Worm (Caenorhabditis elegans) whole organism, late embryonic: Measurements from ENCODE around the gene bbs-4.

Source experiments
- C08G9.2 ChIP-seq: sonication (generic microtip); optimal IDR thresholded peaks from 2 replicates; lab custom pipeline; 2016; ENCODE audit warnings: mild to moderate bottlenecking, missing genetic modification characterization, moderate library complexity, missing compliant biosample characterization
- C38D4.7 ChIP-seq: fragments of 200-800 bp; sonication (Bioruptor generic); optimal IDR thresholded peaks from 2 replicates; lab custom pipeline; 2018; ENCODE audit warnings: mild to moderate bottlenecking, missing genetic modification characterization, moderate library complexity, missing compliant biosample characterization
- T23F11.4 ChIP-seq: fragments of 200-800 bp; sonication (Bioruptor generic); optimal IDR thresholded peaks from 2 replicates; lab custom pipeline; 2018; ENCODE audit warnings: mild to moderate bottlenecking, missing genetic modification characterization, missing compliant biosample characterization
- Y22D7AL.16 ChIP-seq: sonication (generic microtip); optimal IDR thresholded peaks from 2 replicates; lab custom pipeline; 2016; ENCODE audit warnings: missing genetic modification characterization, missing compliant biosample characterization
- ahr-1 ChIP-seq: sonication (generic microtip); optimal IDR thresholded peaks from 2 replicates; lab custom pipeline; 2016; ENCODE audit warnings: missing genetic modification characterization, missing compliant biosample characterization
- ama-1 ChIP-seq: fragments of 150-350 bp; optimal IDR thresholded peaks from 2 replicates; lab custom pipeline; 2014
- ceh-22 ChIP-seq: sonication (generic microtip); optimal IDR thresholded peaks from 2 replicates; lab custom pipeline; 2017; ENCODE audit warnings: missing biosample characterization, missing genetic modification characterization
- ceh-24 ChIP-seq: sonication (generic microtip); optimal IDR thresholded peaks from 2 replicates; lab custom pipeline; 2016; ENCODE audit warnings: mild to moderate bottlenecking, missing genetic modification characterization, missing compliant biosample characterization
- ceh-31 ChIP-seq: sonication (generic microtip); optimal IDR thresholded peaks from 2 replicates; lab custom pipeline; 2016; ENCODE audit warnings: missing genetic modification characterization, missing compliant biosample characterization
- ceh-48 ChIP-seq: sonication (generic microtip); optimal IDR thresholded peaks from 2 replicates; lab custom pipeline; 2016; ENCODE audit warnings: missing genetic modification characterization, inconsistent platforms, missing compliant biosample characterization
- ceh-6 ChIP-seq: fragments of 200-800 bp; sonication (Bioruptor generic); optimal IDR thresholded peaks from 2 replicates; lab custom pipeline; 2018; ENCODE audit warnings: mild to moderate bottlenecking, missing genetic modification characterization, missing compliant biosample characterization
- che-1 ChIP-seq: sonication (generic microtip); optimal IDR thresholded peaks from 2 replicates; lab custom pipeline; 2016; ENCODE audit warnings: mild to moderate bottlenecking, missing genetic modification characterization, missing compliant biosample characterization
- elt-2 ChIP-seq: sonication (generic microtip); optimal IDR thresholded peaks from 2 replicates; lab custom pipeline; 2016; ENCODE audit warnings: missing genetic modification reagents, missing genetic modification characterization, missing compliant biosample characterization
- elt-4 ChIP-seq: sonication (generic microtip); optimal IDR thresholded peaks from 2 replicates; lab custom pipeline; 2016; ENCODE audit warnings: missing genetic modification characterization, missing compliant biosample characterization
- eyg-1 ChIP-seq: sonication (generic microtip); optimal IDR thresholded peaks from 2 replicates; lab custom pipeline; 2016; ENCODE audit warnings: missing genotype, missing genetic modification characterization, missing compliant biosample characterization
- fax-1 ChIP-seq: sonication (generic microtip); optimal IDR thresholded peaks from 2 replicates; lab custom pipeline; 2016; ENCODE audit warnings: missing genotype, missing genetic modification characterization, missing compliant biosample characterization
- hlh-13 ChIP-seq: fragments of 200-800 bp; sonication (Bioruptor generic); optimal IDR thresholded peaks from 2 replicates; lab custom pipeline; 2018; ENCODE audit warnings: mild to moderate bottlenecking, missing genetic modification characterization, missing compliant biosample characterization
- hlh-15 ChIP-seq: sonication (generic microtip); optimal IDR thresholded peaks from 2 replicates; lab custom pipeline; 2016; ENCODE audit warnings: missing genetic modification characterization, missing compliant biosample characterization
- hlh-30 ChIP-seq: sonication (generic microtip); optimal IDR thresholded peaks from 2 replicates; lab custom pipeline; 2017; ENCODE audit warnings: antibody characterized with exemption, missing genetic modification characterization, missing compliant biosample characterization; ENCODE audit not compliant: insufficient read depth
- hlh-8 ChIP-seq: sonication (generic microtip); optimal IDR thresholded peaks from 2 replicates; lab custom pipeline; 2016; ENCODE audit warnings: missing genotype, missing genetic modification characterization, missing compliant biosample characterization
- lim-6 ChIP-seq: sonication (generic microtip); optimal IDR thresholded peaks from 2 replicates; lab custom pipeline; 2016; ENCODE audit warnings: missing genetic modification characterization, missing compliant biosample characterization
- madf-2 ChIP-seq: sonication (generic microtip); optimal IDR thresholded peaks from 2 replicates; lab custom pipeline; 2017; ENCODE audit warnings: missing genetic modification characterization, missing compliant biosample characterization
- mec-3 ChIP-seq: sonication (generic microtip); optimal IDR thresholded peaks from 2 replicates; lab custom pipeline; 2016; ENCODE audit warnings: borderline replicate concordance, missing genetic modification characterization, missing compliant biosample characterization
- npax-4 ChIP-seq: sonication (generic microtip); optimal IDR thresholded peaks from 2 replicates; lab custom pipeline; 2016; ENCODE audit warnings: missing genetic modification characterization, missing compliant biosample characterization
- pag-3 ChIP-seq: sonication (generic microtip); optimal IDR thresholded peaks from 2 replicates; lab custom pipeline; 2016; ENCODE audit warnings: missing compliant biosample characterization, missing genetic modification characterization, borderline replicate concordance
- pat-9 ChIP-seq: fragments of 200-800 bp; sonication (Bioruptor generic); optimal IDR thresholded peaks from 2 replicates; lab custom pipeline; 2018; ENCODE audit warnings: mild to moderate bottlenecking, missing genetic modification characterization, moderate library complexity, missing compliant biosample characterization
- pha-4 ChIP-seq: fragments of 150-350 bp; optimal IDR thresholded peaks from 2 replicates; lab custom pipeline; 2018; ENCODE audit warnings: missing biosample characterization, missing genetic modification reagents, missing genetic modification characterization
- pqm-1 ChIP-seq: sonication (generic microtip); optimal IDR thresholded peaks from 2 replicates; lab custom pipeline; 2016; ENCODE audit warnings: missing genetic modification characterization, missing compliant biosample characterization
- ref-2 ChIP-seq: sonication (generic microtip); optimal IDR thresholded peaks from 2 replicates; lab custom pipeline; 2016; ENCODE audit warnings: missing genetic modification characterization, missing compliant biosample characterization
- rnt-1 ChIP-seq: sonication (generic microtip); optimal IDR thresholded peaks from 2 replicates; lab custom pipeline; 2016; ENCODE audit warnings: missing genetic modification characterization, missing compliant biosample characterization
- sdc-2 ChIP-seq: sonication (generic microtip); optimal IDR thresholded peaks from 2 replicates; lab custom pipeline; 2016; ENCODE audit warnings: missing genotype, missing genetic modification characterization, missing compliant biosample characterization
- sox-2 ChIP-seq: fragments of 200-800 bp; sonication (Bioruptor generic); IDR thresholded peaks from 2 replicates; pipeline ENCODE4 v1.3.6; 2022; ENCODE audit warnings: missing genetic modification reagents, missing genetic modification characterization, missing compliant biosample characterization
- tbx-2 ChIP-seq: sonication (generic microtip); optimal IDR thresholded peaks from 2 replicates; lab custom pipeline; 2016; ENCODE audit warnings: missing genetic modification characterization, missing compliant biosample characterization
- ttx-3 ChIP-seq: sonication (generic microtip); optimal IDR thresholded peaks from 2 replicates; lab custom pipeline; 2016; ENCODE audit warnings: missing genetic modification reagents, missing genetic modification characterization, missing compliant biosample characterization
- unc-42 ChIP-seq: sonication (generic microtip); optimal IDR thresholded peaks from 2 replicates; lab custom pipeline; 2016; ENCODE audit warnings: missing genotype, missing genetic modification characterization, missing compliant biosample characterization
- unc-55 ChIP-seq: sonication (generic microtip); optimal IDR thresholded peaks from 2 replicates; lab custom pipeline; 2017; ENCODE audit warnings: missing biosample characterization, missing genetic modification reagents, missing genetic modification characterization

Gene bbs-4

ce11 chrIII:9612097-9612496 lies at the start of gene bbs-4:
Gene bbs-4 (minus strand): TSS chrIII:9612197.
- TF ChIP-seq ceh-48 (no peak), npax-4 (tag; lab: Kevin White, UChicago) (no peak)

ce11 chrIII:9661119-9661518 lies 49.1 kb upstream of the bbs-4 start:
- TF ChIP-seq pag-3 (tag; lab: Kevin White, UChicago) (no peak), hlh-8 (peak; percentile 40)

- TF ChIP-seq Y22D7AL.16 (tag; lab: Kevin White, UChicago) (no peak), ceh-6 (no peak), hlh-15 (tag; lab: Kevin White, UChicago) (no peak), rnt-1 (tag; lab: Kevin White, UChicago) (no peak), eyg-1 (tag; lab: Kevin White, UChicago) (no peak), hlh-30 (tag; lab: Kevin White, UChicago) (no peak), sdc-2 (tag; lab: Kevin White, UChicago) (no peak), elt-2 (tag; lab: Kevin White, UChicago) (no peak), ceh-31 (tag; lab: Kevin White, UChicago) (no peak), sox-2 (no peak), ceh-24 (tag; lab: Kevin White, UChicago) (no peak), che-1 (tag; lab: Kevin White, UChicago) (no peak), elt-4 (tag; lab: Kevin White, UChicago) (no peak), ttx-3 (no peak), pqm-1 (tag; lab: Kevin White, UChicago) (no peak), tbx-2 (tag; lab: Kevin White, UChicago) (no peak)
These were observed 46.6 kb upstream of the bbs-4 start for ce11 chrIII:9658569-9658968.

- TF ChIP-seq lim-6 (tag; lab: Kevin White, UChicago) (no peak), pat-9 (no peak), mec-3 (tag; lab: Kevin White, UChicago) (no peak), hlh-13 (GFP tag; lab: Kevin White, UChicago) (no peak)
These were observed 43.8 kb upstream of the bbs-4 start, which contains the start of gene C15H7.4 for ce11 chrIII:9655802-9656201. Gene C15H7.4 (minus strand): TSS chrIII:9655902.

- TF ChIP-seq unc-55 = no peak
- no peak for TF ChIP-seq C08G9.2 (tag; lab: Kevin White, UChicago)
- no peak for TF ChIP-seq pha-4
- TF ChIP-seq ceh-22 (tag; lab: Kevin White, UChicago) = no peak
- TF ChIP-seq ceh-24 (tag; lab: Kevin White, UChicago) = no peak
- no peak for TF ChIP-seq unc-42 (tag; lab: Kevin White, UChicago)
- TF ChIP-seq madf-2 (tag; lab: Kevin White, UChicago) = no peak
- TF ChIP-seq ttx-3 = no peak
- TF ChIP-seq fax-1 (tag; lab: Kevin White, UChicago) = no peak
- TF ChIP-seq pqm-1 (tag; lab: Kevin White, UChicago) = no peak
- TF ChIP-seq C38D4.7 (GFP tag; lab: Kevin White, UChicago) = no peak
- no peak for TF ChIP-seq che-1 (tag; lab: Kevin White, UChicago)
- TF ChIP-seq, all 69 proteins: peak for 0
These were observed 39.9 kb upstream of the bbs-4 start, which contains the start of gene C15H7.3 for ce11 chrIII:9651871-9652270. Gene C15H7.3 (minus strand): TSS chrIII:9651971.

ce11 chrIII:9646440-9647021 lies 34.5 kb upstream of the bbs-4 start:
- TF ChIP-seq T23F11.4 (no peak), ref-2 (tag; lab: Kevin White, UChicago) (peak; percentile 67), ahr-1 (tag; lab: Kevin White, UChicago) (no peak), ama-1 (lab: Kevin White, UChicago) (no peak), pag-3 (tag; lab: Kevin White, UChicago) (no peak)
